Worm (Caenorhabditis elegans) whole organism, L3 larva: ENCODE measurements around the gene eif-3.F.
A peak's percentile ranks its signal among the peaks of the same experiment; 100 is the strongest.

Experiments
- ceh-28 ChIP-seq: fragments of 150-350 bp; optimal IDR thresholded peaks from 2 replicates; lab custom pipeline; 2014; ENCODE audit warnings: missing biosample characterization, missing genetic modification reagents, missing genetic modification characterization
- ceh-82 ChIP-seq: fragments of 150-350 bp; optimal IDR thresholded peaks from 2 replicates; lab custom pipeline; 2014; ENCODE audit warnings: missing biosample characterization, missing genetic modification characterization
- elt-1 ChIP-seq: fragments of 150-350 bp; optimal IDR thresholded peaks from 2 replicates; lab custom pipeline; 2014; ENCODE audit warnings: missing biosample characterization, missing genetic modification characterization
- fkh-10 ChIP-seq: sonication (generic microtip); optimal IDR thresholded peaks from 2 replicates; lab custom pipeline; 2017; ENCODE audit warnings: missing biosample characterization, missing genetic modification reagents, missing genetic modification characterization
- jun-1 ChIP-seq: fragments of 150-350 bp; optimal IDR thresholded peaks from 2 replicates; lab custom pipeline; 2014; ENCODE audit warnings: missing biosample characterization, missing genetic modification reagents, missing genetic modification characterization
- lin-39 ChIP-seq: fragments of 150-350 bp; optimal IDR thresholded peaks from 2 replicates; lab custom pipeline; 2018; ENCODE audit warnings: missing biosample characterization, missing genetic modification reagents, missing genetic modification characterization
- mml-1 ChIP-seq: fragments of 150-350 bp; sonication (generic microtip); optimal IDR thresholded peaks from 3 replicates; lab custom pipeline; 2014; ENCODE audit warnings: missing biosample characterization, missing genetic modification characterization
- nfya-1 ChIP-seq: sonication (generic microtip); optimal IDR thresholded peaks from 2 replicates; lab custom pipeline; 2017; ENCODE audit warnings: missing genetic modification characterization, mild to moderate bottlenecking, missing compliant biosample characterization, antibody characterized with exemption, moderate library complexity; ENCODE audit not compliant: insufficient read depth
- nhr-237 ChIP-seq: fragments of 150-350 bp; optimal IDR thresholded peaks from 2 replicates; lab custom pipeline; 2014; ENCODE audit warnings: missing biosample characterization, missing genetic modification characterization
- pha-4 ChIP-seq: fragments of 150-350 bp; optimal IDR thresholded peaks from 2 replicates; lab custom pipeline; 2014; ENCODE audit warnings: missing biosample characterization, missing genetic modification reagents, missing genetic modification characterization
- tbx-2 ChIP-seq: sonication (generic microtip); optimal IDR thresholded peaks from 2 replicates; lab custom pipeline; 2016; ENCODE audit warnings: mild to moderate bottlenecking, missing genetic modification characterization, missing compliant biosample characterization
- ztf-4 ChIP-seq: fragments of 150-350 bp; optimal IDR thresholded peaks from 2 replicates; lab custom pipeline; 2014; ENCODE audit warnings: missing biosample characterization, missing genetic modification characterization

- TF ChIP-seq jun-1 (tag; lab: Kevin White, UChicago), result peak; percentile 25
- no peak for TF ChIP-seq ztf-4 (tag; lab: Kevin White, UChicago)
- no peak for TF ChIP-seq elt-1 (tag; lab: Kevin White, UChicago)
- TF ChIP-seq tbx-2 (tag; lab: Kevin White, UChicago), result no peak
- no peak for TF ChIP-seq nhr-237
- TF ChIP-seq mml-1 (tag; lab: Kevin White, UChicago), result no peak
- no peak for TF ChIP-seq fkh-10 (GFP tag; lab: Kevin White, UChicago)
- TF ChIP-seq ceh-28 (tag; lab: Kevin White, UChicago), result no peak
- TF ChIP-seq pha-4 (tag; lab: Kevin White, UChicago), result no peak
- TF ChIP-seq lin-39 (tag; lab: Kevin White, UChicago), result no peak
- TF ChIP-seq nfya-1 (tag; lab: Kevin White, UChicago), result no peak
- TF ChIP-seq ceh-82 (tag; lab: Kevin White, UChicago), result no peak
These were observed 5.9 kb upstream of the eif-3.F start for ce11 chrII:9325555-9325954.
